Worm (Caenorhabditis elegans) whole organism, midembryonic: ENCODE data around the gene Y26E6A.3.

ENCODE experiments used
- T22C8.4 ChIP-seq: fragments of 200-800 bp; sonication (Bioruptor generic); IDR thresholded peaks from 2 replicates; pipeline ENCODE4 v1.3.6; 2022; ENCODE audit warnings: missing genetic modification characterization, missing compliant biosample characterization
- cog-1 ChIP-seq: sonication (generic microtip); optimal IDR thresholded peaks from 2 replicates; lab custom pipeline; 2016; ENCODE audit warnings: missing genetic modification characterization, missing compliant biosample characterization
- flt-1 ChIP-seq: fragments of 200-800 bp; sonication (Bioruptor generic); IDR thresholded peaks from 2 replicates; pipeline ENCODE4 v1.3.6; 2022; ENCODE audit warnings: missing genetic modification characterization, missing compliant biosample characterization
- klf-2 ChIP-seq: fragments of 200-800 bp; sonication (Bioruptor generic); conservative IDR thresholded peaks from 2 replicates; pipeline ENCODE4 v1.3.6; 2022; ENCODE audit warnings: missing genetic modification reagents, missing genetic modification characterization, missing compliant biosample characterization
- med-1 ChIP-seq: sonication (generic microtip); optimal IDR thresholded peaks from 2 replicates; lab custom pipeline; 2017; ENCODE audit warnings: missing genetic modification characterization, mild to moderate bottlenecking, missing compliant biosample characterization, antibody characterized with exemption, missing genetic modification reagents; ENCODE audit not compliant: insufficient read depth
- ref-1 ChIP-seq: fragments of 200-800 bp; sonication (Bioruptor generic); conservative IDR thresholded peaks from 2 replicates; pipeline ENCODE4 v1.3.6; 2022; ENCODE audit warnings: missing genetic modification reagents, missing genetic modification characterization, missing compliant biosample characterization
- tab-1 ChIP-seq: fragments of 200-800 bp; sonication (Bioruptor generic); IDR thresholded peaks from 2 replicates; pipeline ENCODE4 v1.3.6; 2022; ENCODE audit warnings: missing genetic modification characterization, missing compliant biosample characterization
- ztf-23 ChIP-seq: fragments of 200-800 bp; sonication (Bioruptor generic); IDR thresholded peaks from 2 replicates; pipeline ENCODE4 v1.3.6; 2022; ENCODE audit warnings: missing genetic modification reagents, missing genetic modification characterization, missing compliant biosample characterization
- ztf-29 ChIP-seq: fragments of 200-800 bp; sonication (Bioruptor generic); IDR thresholded peaks from 2 replicates; pipeline ENCODE4 v1.3.6; 2022; ENCODE audit warnings: missing genetic modification reagents, missing genetic modification characterization, missing compliant biosample characterization

Gene Y26E6A.3

DNA sequence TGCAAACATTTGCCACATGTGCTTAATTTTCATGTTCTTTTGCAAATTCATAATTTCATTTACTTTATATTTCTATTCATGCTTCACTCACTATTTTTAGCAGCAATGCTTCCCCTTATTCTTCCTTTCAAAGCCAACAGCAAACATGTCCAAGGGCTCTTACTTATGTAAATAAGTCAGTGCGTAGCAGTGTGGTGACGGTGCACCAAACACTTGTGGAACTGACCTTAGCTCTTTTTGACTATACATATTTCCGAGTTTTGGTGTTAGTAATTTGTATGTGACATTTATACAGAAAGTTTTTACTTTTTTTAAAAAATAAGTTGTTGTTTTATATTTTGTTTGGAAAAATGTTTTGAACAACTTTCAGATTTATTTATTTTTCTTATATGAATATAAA lies 35.3 kb upstream of the Y26E6A.3 start:
- TF ChIP-seq klf-2 (GFP tag; lab: Robert Waterston, UW) (no peak), ztf-23 (GFP tag; lab: Robert Waterston, UW) (no peak), cog-1 (tag; lab: Kevin White, UChicago) (no peak), T22C8.4 (GFP tag; lab: Robert Waterston, UW) (no peak), ref-1 (GFP tag; lab: Robert Waterston, UW) (no peak), flt-1 (no peak), ztf-29 (no peak), tab-1 (GFP tag; lab: Robert Waterston, UW) (no peak), med-1 (GFP tag; lab: Kevin White, UChicago) (no peak)

DNA sequence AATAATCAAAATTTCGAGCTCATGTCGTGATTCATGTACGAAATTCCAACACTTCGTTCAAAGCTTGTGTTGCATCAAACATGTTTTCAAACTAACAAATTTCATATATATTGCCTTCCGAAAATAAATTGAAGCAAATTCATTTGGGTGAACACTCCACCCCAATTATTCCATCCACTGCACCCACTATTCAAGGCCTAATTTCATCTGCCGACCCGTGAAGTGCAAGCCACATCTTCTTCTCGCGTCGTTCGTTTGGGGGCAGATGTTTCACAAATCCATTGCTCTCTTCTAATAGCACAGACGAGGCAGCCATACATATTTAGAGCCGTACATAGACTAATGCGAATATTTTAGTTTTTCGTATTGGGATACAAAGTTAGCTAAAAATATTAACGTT lies 34.4 kb upstream of the Y26E6A.3 start:
- TF ChIP-seq klf-2 (GFP tag; lab: Robert Waterston, UW) (no peak), flt-1 (no peak)

DNA sequence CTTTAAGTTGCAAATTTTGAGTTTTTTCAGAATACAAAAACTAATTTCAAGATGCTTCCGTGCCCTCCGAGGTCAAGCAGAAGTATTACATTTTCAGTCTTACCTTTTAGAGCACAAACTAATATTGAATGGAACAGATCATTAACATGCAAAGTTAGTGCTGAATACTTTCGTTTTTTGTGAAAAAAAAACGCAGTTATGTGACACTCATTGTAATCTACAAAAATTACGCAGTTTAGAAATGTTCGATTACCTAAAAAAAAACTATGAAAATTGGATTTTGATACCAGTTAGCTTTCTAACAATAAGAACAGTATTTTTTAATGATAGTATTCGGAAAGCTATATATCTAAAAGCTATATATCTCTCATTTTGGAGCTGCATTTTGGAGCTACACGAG lies 32.1 kb upstream of the Y26E6A.3 start:
- TF ChIP-seq ref-1 (GFP tag; lab: Robert Waterston, UW) (no peak), klf-2 (GFP tag; lab: Robert Waterston, UW) (no peak), tab-1 (GFP tag; lab: Robert Waterston, UW) (no peak), ztf-29 (no peak), cog-1 (tag; lab: Kevin White, UChicago) (no peak), med-1 (GFP tag; lab: Kevin White, UChicago) (no peak), ztf-23 (GFP tag; lab: Robert Waterston, UW) (no peak), flt-1 (no peak), T22C8.4 (GFP tag; lab: Robert Waterston, UW) (no peak)

DNA sequence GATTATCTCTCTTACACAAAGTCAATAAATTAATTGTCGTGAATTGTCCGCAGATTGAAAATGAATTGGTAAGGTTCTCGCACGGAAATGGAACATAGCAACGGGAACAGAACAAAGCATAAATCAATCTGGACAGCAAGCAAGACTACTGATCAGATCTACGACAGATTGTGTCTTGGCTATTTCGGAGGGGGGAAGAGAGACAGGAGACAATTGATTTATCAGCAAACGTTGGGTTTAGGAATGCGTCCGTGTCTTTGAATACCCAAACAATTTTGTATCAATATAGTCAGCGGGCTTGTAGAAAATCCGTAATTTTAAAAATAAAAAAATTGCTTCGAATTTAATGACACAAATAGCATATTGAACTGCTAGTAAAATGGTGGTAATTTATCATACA lies 31.5 kb upstream of the Y26E6A.3 start:
- no peak for TF ChIP-seq ref-1 (GFP tag; lab: Robert Waterston, UW)
- no peak for TF ChIP-seq T22C8.4 (GFP tag; lab: Robert Waterston, UW)
- TF ChIP-seq med-1 (GFP tag; lab: Kevin White, UChicago) = no peak
- TF ChIP-seq tab-1 (GFP tag; lab: Robert Waterston, UW) = no peak
- TF ChIP-seq ztf-29 = no peak
- no peak for TF ChIP-seq cog-1 (tag; lab: Kevin White, UChicago)
- TF ChIP-seq ztf-23 (GFP tag; lab: Robert Waterston, UW) = no peak
- TF ChIP-seq flt-1 = no peak
- no peak for TF ChIP-seq klf-2 (GFP tag; lab: Robert Waterston, UW)

DNA sequence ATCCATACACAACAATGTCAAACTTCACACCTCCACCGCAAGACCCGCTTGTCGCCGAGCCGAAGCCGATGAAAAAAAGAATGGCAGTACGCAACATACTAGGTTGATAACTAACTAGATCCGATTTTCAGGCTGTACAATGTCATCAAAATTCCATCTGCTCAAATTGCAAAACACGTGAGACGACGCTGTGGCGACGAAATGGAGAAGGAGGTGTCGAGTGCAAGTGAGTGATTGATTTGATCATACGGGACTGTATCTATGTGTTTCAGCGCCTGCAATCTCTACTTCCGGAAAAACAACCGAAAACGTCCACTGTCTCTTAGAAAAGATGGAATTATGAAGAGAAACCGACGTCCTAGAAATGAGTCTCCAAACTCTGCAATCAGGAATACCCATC lies 30.5 kb upstream of the Y26E6A.3 start:
- TF ChIP-seq ztf-29 (no peak), flt-1 (no peak), cog-1 (tag; lab: Kevin White, UChicago) (no peak), tab-1 (GFP tag; lab: Robert Waterston, UW) (no peak), T22C8.4 (GFP tag; lab: Robert Waterston, UW) (no peak), klf-2 (GFP tag; lab: Robert Waterston, UW) (no peak), ref-1 (GFP tag; lab: Robert Waterston, UW) (no peak), ztf-23 (GFP tag; lab: Robert Waterston, UW) (no peak), med-1 (GFP tag; lab: Kevin White, UChicago) (no peak)

DNA sequence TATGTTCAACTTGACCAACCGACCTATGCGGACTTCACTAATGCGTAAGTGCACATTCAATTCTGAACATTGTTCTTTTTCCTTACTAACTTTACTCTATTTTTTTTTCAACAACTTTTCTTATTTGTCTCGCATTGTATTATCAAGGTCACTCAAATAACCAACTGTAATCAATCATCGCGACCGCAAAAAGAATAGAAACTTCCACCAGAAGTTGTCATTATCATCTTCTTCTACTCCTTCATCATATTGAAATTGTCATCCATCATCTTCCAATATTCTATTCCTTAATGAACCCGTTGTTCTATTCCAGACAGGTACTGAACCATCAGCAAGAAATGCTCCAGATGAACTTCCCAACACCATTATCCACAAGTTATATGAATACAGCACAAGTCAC lies 29.6 kb upstream of the Y26E6A.3 start:
- TF ChIP-seq tab-1 (GFP tag; lab: Robert Waterston, UW) (no peak), med-1 (GFP tag; lab: Kevin White, UChicago) (no peak), klf-2 (GFP tag; lab: Robert Waterston, UW) (no peak)

DNA sequence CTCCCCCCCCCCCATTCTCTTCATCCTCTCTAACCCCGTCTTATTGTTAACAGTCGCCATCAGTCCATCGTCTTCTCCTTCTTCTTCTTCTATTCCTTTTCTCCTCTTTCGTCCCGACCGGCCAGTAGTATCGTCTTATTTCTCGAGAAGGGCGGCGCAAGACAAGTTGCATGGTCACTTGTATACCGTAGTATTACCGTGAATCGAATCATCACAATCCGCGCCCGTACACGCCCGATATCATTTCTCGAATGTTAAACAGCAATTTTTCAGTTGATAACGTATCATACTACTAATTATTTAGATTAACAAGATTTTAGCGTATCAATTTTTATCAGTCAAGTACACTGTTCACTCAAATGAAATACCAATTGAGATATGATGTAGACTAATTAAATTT lies 28.2 kb upstream of the Y26E6A.3 start:
- TF ChIP-seq med-1 (GFP tag; lab: Kevin White, UChicago) (no peak), ref-1 (GFP tag; lab: Robert Waterston, UW) (no peak)

DNA sequence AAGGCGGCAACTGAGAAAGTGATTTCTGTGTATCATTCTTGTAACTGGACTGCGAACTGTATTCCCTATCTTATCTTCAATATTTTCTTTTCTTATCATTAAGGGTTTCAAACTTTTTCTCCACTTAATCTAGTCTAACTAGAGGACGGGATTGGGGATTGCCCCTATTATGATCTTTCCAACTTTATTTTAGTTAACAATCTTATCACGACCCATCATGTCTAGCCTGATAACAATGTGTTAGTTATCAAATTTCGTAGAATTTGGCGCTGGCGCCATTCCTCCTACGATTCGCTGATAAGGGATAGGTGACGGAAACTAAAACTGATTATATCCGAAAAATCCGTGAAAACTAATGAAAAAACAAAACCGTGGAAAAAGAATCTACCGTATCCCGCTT lies 27.6 kb upstream of the Y26E6A.3 start:
- TF ChIP-seq tab-1 (GFP tag; lab: Robert Waterston, UW) = no peak
- TF ChIP-seq klf-2 (GFP tag; lab: Robert Waterston, UW) = no peak
- no peak for TF ChIP-seq flt-1
- no peak for TF ChIP-seq ztf-23 (GFP tag; lab: Robert Waterston, UW)
- no peak for TF ChIP-seq ztf-29
- no peak for TF ChIP-seq med-1 (GFP tag; lab: Kevin White, UChicago)
- TF ChIP-seq cog-1 (tag; lab: Kevin White, UChicago) = no peak
- TF ChIP-seq ref-1 (GFP tag; lab: Robert Waterston, UW) = no peak
- no peak for TF ChIP-seq T22C8.4 (GFP tag; lab: Robert Waterston, UW)

DNA sequence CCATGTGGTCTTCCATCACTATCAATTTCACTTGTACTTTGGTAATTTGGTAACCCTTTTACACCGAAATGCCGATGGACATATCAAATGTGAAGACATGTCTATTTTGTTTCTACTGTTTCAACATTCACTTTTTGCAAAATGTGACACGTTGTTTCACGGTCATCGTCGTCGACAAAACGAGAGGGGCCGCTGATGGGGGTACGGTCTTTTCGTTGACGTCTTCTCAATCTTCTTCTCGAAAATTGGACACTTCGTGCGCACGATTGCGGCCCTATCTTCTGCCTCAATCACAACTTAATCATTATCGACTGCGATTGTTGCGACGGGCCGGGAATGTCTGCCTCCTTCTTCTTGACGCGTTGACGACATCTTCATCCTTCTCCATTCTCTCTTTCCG lies 27.0 kb upstream of the Y26E6A.3 start:
- TF ChIP-seq flt-1 = no peak

DNA sequence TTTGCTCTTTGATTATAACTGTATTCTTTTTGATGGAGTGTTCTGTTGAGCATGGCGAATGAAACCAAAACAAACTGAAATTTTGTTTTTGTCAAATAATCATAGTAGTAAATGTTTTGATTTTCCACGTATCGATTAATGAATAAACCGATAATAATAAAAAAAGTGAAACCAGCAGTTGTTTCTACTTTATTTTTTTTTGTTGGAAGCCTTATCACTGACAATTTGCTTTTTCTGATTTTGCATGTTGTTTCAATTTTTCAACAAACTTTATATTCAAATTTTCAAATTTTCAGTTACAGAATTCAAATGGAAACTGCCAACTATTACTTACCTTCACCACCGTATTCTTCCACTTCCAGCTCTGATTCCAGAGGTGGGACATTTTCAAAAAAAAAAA lies 24.8 kb upstream of the Y26E6A.3 start, which contains the start of gene elt-3:
Gene elt-3 (plus strand): TSS at position 301 of the 400 bp plus-strand sequence.
- TF ChIP-seq med-1 (GFP tag; lab: Kevin White, UChicago) (no peak), ztf-23 (GFP tag; lab: Robert Waterston, UW) (no peak), klf-2 (GFP tag; lab: Robert Waterston, UW) (no peak), flt-1 (no peak), ref-1 (GFP tag; lab: Robert Waterston, UW) (no peak), T22C8.4 (GFP tag; lab: Robert Waterston, UW) (no peak), tab-1 (GFP tag; lab: Robert Waterston, UW) (no peak), ztf-29 (no peak)

DNA sequence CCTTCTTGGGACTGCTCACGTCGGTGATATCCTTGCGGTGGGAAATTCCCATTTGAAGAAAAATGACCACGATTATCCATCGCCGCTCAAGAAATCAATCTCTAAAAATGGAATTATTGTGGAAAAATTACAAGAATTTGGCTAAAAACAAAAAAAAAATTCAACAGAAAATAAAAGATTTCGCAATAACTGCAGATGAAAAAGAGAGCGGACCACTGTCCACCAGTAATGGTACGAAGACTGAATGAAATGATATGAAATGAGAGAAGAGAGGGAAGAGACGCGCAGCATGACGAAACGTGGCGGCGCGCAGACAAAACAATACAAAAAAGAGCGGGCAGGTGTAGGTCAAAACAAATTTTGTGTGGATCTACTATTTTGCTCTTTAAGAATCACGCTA lies 19.8 kb upstream of the Y26E6A.3 start, which contains the start of gene meg-1:
Gene meg-1 (minus strand): TSS at position 101 of the 400 bp plus-strand sequence.
- TF ChIP-seq ztf-23 (GFP tag; lab: Robert Waterston, UW) (no peak), ref-1 (GFP tag; lab: Robert Waterston, UW) (no peak), ztf-29 (no peak), med-1 (GFP tag; lab: Kevin White, UChicago) (no peak), flt-1 (no peak), klf-2 (GFP tag; lab: Robert Waterston, UW) (no peak)
